Fruit fly (Drosophila melanogaster): Measurements from ENCODE around the gene CG15728.

DNA sequence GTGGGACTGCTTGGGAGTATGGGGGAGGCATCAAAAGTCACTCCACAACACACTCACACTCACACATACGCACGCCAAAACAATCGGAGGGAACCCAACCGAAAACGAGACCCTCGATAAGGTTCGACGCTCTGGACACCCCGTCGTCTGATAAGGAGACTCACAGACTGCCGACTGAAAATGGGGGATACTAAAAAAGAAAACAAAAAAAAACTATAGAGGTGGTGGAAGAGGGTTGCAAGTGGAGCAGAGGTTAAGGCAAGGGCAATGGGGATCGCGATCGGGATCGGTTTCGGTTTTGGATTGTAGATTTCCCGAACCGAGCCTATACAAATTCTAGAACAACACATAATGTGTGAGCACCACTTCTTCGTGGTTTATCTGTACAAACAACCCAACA lies 44.6 kb downstream of the CG15728 start:
- TF ChIP-seq CG32121 (GFP tag; IDR thresholded peaks at IDR 0.05), result no peak
- TF ChIP-seq Snoo (tag; optimal IDR thresholded peaks at IDR 0.05), result no peak
- peak; percentile 12 for TF ChIP-seq EcR (GFP tag; optimal IDR thresholded peaks at IDR 0.05)
- TF ChIP-seq fd96Ca (GFP tag; IDR thresholded peaks at IDR 0.05), result no peak
- no peak for TF ChIP-seq CG17806 (tag; optimal IDR thresholded peaks at IDR 0.05)
- no peak for TF ChIP-seq CG14655 (GFP tag; optimal IDR thresholded peaks at IDR 0.05)
- no peak for TF ChIP-seq CG15710 (tag; optimal IDR thresholded peaks at IDR 0.05)
- no peak for TF ChIP-seq CG8301 (tag; optimal IDR thresholded peaks at IDR 0.05)
- TF ChIP-seq CG8159 (tag; optimal IDR thresholded peaks at IDR 0.05), result no peak
- no peak for TF ChIP-seq CG9948 (tag; optimal IDR thresholded peaks at IDR 0.05)
- TF ChIP-seq CG10348 (GFP tag; IDR thresholded peaks at IDR 0.05), result no peak

Data from whole organism, pupa.